Worm (Caenorhabditis elegans): ENCODE results near the gene Y94H6A.7.

Y94H6A.7 gene

DNA sequence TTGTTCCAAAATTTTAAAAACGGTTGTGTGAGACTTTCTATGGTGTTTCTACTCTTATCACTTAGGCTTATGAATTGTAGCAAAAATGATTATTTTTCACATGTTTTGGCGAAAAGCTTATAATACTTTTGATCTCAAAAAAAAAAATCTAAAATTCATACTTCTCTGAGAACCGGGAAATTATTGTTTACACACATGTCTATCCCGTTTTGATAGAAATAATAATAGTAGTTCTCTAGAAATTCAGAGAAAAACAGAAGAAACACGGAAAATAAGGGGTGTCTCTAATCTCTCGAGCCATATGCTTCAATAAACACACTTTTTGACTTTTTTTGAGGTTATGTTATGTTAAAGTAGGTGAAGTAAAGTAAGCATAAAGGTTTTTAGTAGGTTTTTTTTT is 34.2 kb upstream of the Y94H6A.7 start:
- TF ChIP-seq nhr-179 (tag; optimal IDR thresholded peaks at IDR 0.05): no peak
- TF ChIP-seq madf-8 (GFP tag; conservative IDR thresholded peaks at IDR 0.05): no peak
- no peak for TF ChIP-seq chd-7 (tag; optimal IDR thresholded peaks at IDR 0.05)
- TF ChIP-seq mxl-1 (tag; optimal IDR thresholded peaks at IDR 0.05): no peak
- TF ChIP-seq F33H1.4 (GFP tag; IDR thresholded peaks at IDR 0.05): no peak
- no peak for TF ChIP-seq F10E7.11 (tag; optimal IDR thresholded peaks at IDR 0.05)
- no peak for TF ChIP-seq ceh-58 (GFP tag; IDR thresholded peaks at IDR 0.05)
- no peak for TF ChIP-seq F57A8.1 (GFP tag; optimal IDR thresholded peaks at IDR 0.05)
- no peak for TF ChIP-seq mcd-1 (GFP tag; IDR thresholded peaks at IDR 0.05)

ce11 chrIV:2748863-2749451 is 32.6 kb upstream of the Y94H6A.7 start:
- TF ChIP-seq gei-17 (GFP tag; optimal IDR thresholded peaks at IDR 0.05) (no peak), fkh-3 (tag; optimal IDR thresholded peaks at IDR 0.05) (no peak), T07F8.4 (tag; optimal IDR thresholded peaks at IDR 0.05) (no peak), ztf-28 (GFP tag; IDR thresholded peaks at IDR 0.05) (no peak), mel-28 (tag; optimal IDR thresholded peaks at IDR 0.05; ENCODE audit: borderline replicate concordance) (no peak), snpc-1.1 (tag; optimal IDR thresholded peaks at IDR 0.05; ENCODE audit: insufficient read depth) (no peak), ceh-27 (GFP tag; optimal IDR thresholded peaks at IDR 0.05) (no peak), ztf-3 (GFP tag; optimal IDR thresholded peaks at IDR 0.05) (no peak), madf-10 (tag; optimal IDR thresholded peaks at IDR 0.05) (no peak), B0336.3 (GFP tag; IDR thresholded peaks at IDR 0.05) (no peak)

DNA sequence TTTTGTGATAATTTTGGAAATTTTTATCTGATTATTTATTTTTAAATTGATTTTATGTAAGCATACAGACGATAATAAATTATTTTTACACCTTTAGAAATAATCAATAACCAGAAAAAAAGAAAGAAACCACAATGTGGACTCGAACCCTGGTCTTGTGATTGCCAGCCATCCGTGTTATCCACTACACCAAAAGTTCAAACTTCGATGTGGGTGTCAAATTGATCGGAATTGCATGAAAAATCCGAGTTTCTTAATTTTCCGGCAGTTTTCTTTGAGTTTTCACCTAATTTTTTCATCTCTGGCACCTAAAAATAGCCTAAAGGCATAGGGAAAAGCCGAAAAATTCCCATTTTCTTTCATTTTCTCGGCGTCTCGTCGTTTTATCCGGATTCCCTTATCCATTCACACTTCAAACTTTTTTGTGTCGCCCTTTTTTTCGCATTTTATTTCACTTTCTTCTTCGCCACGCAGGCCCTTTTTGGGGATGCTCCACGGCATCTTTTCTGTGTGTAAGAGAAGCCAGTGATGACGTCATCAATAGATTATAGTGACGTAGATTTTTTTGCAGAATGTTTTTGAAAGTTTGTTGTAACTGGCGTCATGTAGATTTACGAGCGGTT is 31.1 kb upstream of the Y94H6A.7 start:
- TF ChIP-seq B0261.1 (tag; optimal IDR thresholded peaks at IDR 0.05) (peak; percentile 40), nhr-27 (tag; optimal IDR thresholded peaks at IDR 0.05) (no peak), ceh-27 (GFP tag; optimal IDR thresholded peaks at IDR 0.05) (no peak), hrde-1 (tag; optimal IDR thresholded peaks at IDR 0.05; ENCODE audit: borderline replicate concordance) (no peak), nhr-120 (GFP tag; IDR thresholded peaks at IDR 0.05) (no peak), B0019.2 (GFP tag; conservative IDR thresholded peaks at IDR 0.05) (no peak), ZK185.1 (tag; optimal IDR thresholded peaks at IDR 0.05; ENCODE audit: poor library complexity, severe bottlenecking) (no peak), F57A8.1 (GFP tag; optimal IDR thresholded peaks at IDR 0.05) (no peak), rpc-1 (optimal IDR thresholded peaks at IDR 0.05) (peak; percentile 35), rpc-1 (tag; optimal IDR thresholded peaks at IDR 0.05) (peak; percentile 70), tbx-9 (tag; optimal IDR thresholded peaks at IDR 0.05; ENCODE audit: borderline replicate concordance) (no peak), lin-35 (GFP tag; optimal IDR thresholded peaks at IDR 0.05) (no peak), nfya-1 (tag; optimal IDR thresholded peaks at IDR 0.05; ENCODE audit: borderline replicate concordance, insufficient read depth) (no peak), F33H1.4 (GFP tag; IDR thresholded peaks at IDR 0.05) (no peak), xnd-1 (tag; optimal IDR thresholded peaks at IDR 0.05) (no peak), ccch-3 (GFP tag; optimal IDR thresholded peaks at IDR 0.05) (no peak), egl-18 (GFP tag; IDR thresholded peaks at IDR 0.05) (no peak), chd-7 (tag; optimal IDR thresholded peaks at IDR 0.05) (no peak), nfyb-1 (GFP tag; IDR thresholded peaks at IDR 0.05) (no peak), ztf-22 (GFP tag; optimal IDR thresholded peaks at IDR 0.05) (no peak), attf-6 (GFP tag; IDR thresholded peaks at IDR 0.05) (no peak), tbp1 (GFP tag; optimal IDR thresholded peaks at IDR 0.05) (peak; percentile 80), Y95B8A.8 (GFP tag; IDR thresholded peaks at IDR 0.05) (no peak), lin-40 (tag; optimal IDR thresholded peaks at IDR 0.05) (no peak), F57C9.4 (tag; optimal IDR thresholded peaks at IDR 0.05) (no peak), madf-10 (tag; optimal IDR thresholded peaks at IDR 0.05) (no peak), die-1 (tag; optimal IDR thresholded peaks at IDR 0.05) (peak; percentile 3), let-607 (tag; optimal IDR thresholded peaks at IDR 0.05) (no peak), nfya-2 (GFP tag; IDR thresholded peaks at IDR 0.05) (no peak)
